Fruit fly (Drosophila melanogaster): ENCODE measurements around the gene CG1572.

dm6 chrX:11558389-11558908 is at the start of gene CG1572:
- TF ChIP-seq CG8478 (optimal IDR thresholded peaks at IDR 0.05) (no peak), CTCF (optimal IDR thresholded peaks at IDR 0.05) (no peak)
